Worm (Caenorhabditis elegans): Measurements from ENCODE around the gene C54D1.7.

Gene C54D1.7

ce11 chrX:7155879-7156278, at the start of gene C54D1.7:
Gene C54D1.7 (minus strand): TSS chrX:7156035.
- no peak for TF ChIP-seq pat-9 (tag; optimal IDR thresholded peaks at IDR 0.05)
- TF ChIP-seq sox-2 (GFP tag; IDR thresholded peaks at IDR 0.05), result no peak
- no peak for TF ChIP-seq hlh-13 (GFP tag; optimal IDR thresholded peaks at IDR 0.05)

DNA sequence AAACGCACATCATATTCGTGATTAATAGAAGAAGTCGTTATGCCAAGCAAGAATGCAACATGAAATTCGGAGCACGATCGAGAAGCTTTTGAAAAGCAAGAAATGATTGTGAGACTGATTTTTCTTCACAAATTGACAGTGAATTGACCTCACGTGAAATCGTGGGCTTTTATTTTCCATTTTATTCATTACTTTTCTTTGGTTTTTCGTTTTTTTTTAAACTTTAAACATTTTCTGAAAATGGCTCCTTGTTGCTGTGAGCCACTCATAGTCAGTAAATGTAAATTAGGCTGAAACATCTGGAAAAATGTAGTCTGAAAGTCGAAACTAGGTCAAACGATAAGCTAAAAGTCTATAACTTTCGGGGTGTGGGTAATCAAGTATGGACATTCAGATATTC, 49.4 kb upstream of the C54D1.7 start, which contains the start of gene C55B6.5:
C55B6.5 (minus strand) TSS at position 101 of the 400 bp plus-strand sequence.
- TF ChIP-seq C38D4.7 (GFP tag; optimal IDR thresholded peaks at IDR 0.05), result no peak
- no peak for TF ChIP-seq unc-55 (GFP tag; optimal IDR thresholded peaks at IDR 0.05)
- TF ChIP-seq fkh-10 (GFP tag; optimal IDR thresholded peaks at IDR 0.05), result no peak
- TF ChIP-seq ahr-1 (tag; optimal IDR thresholded peaks at IDR 0.05), result no peak
- TF ChIP-seq ceh-9 (tag; optimal IDR thresholded peaks at IDR 0.05), result no peak
- no peak for TF ChIP-seq ceh-34 (tag; optimal IDR thresholded peaks at IDR 0.05)
- TF ChIP-seq fkh-6 (tag; optimal IDR thresholded peaks at IDR 0.05), result no peak
- no peak for TF ChIP-seq pros-1 (tag; optimal IDR thresholded peaks at IDR 0.05)
- no peak for TF ChIP-seq madf-2 (tag; optimal IDR thresholded peaks at IDR 0.05)
- no peak for TF ChIP-seq sdc-2 (tag; optimal IDR thresholded peaks at IDR 0.05)
- TF ChIP-seq sox-4 (tag; optimal IDR thresholded peaks at IDR 0.05), result no peak
- no peak for TF ChIP-seq hlh-8 (tag; optimal IDR thresholded peaks at IDR 0.05)
- TF ChIP-seq ceh-6 (GFP tag; optimal IDR thresholded peaks at IDR 0.05), result no peak

DNA sequence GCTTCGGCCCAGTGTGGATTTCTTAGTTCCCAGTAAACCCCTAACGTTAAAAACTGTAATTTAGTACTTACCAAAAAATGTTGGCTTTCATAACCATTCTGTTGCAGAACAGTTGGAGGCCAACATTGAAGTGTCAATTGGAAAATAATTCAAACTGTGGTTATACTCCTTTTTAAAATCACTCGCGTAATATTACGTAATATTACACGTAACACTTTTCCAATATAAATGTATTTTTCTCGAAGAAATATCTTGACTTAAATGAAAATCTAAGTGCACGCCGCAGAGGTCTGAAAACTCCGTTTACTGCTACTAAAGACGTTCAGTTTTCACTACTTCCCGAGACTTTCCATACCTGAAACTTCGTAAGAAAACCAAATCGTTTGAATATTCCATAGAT, 48.3 kb upstream of the C54D1.7 start:
- TF ChIP-seq elt-2 (tag; optimal IDR thresholded peaks at IDR 0.05), result no peak
- TF ChIP-seq ceh-19 (GFP tag; optimal IDR thresholded peaks at IDR 0.05), result no peak
- no peak for TF ChIP-seq pqm-1 (tag; optimal IDR thresholded peaks at IDR 0.05)
- no peak for TF ChIP-seq tbx-7 (tag; optimal IDR thresholded peaks at IDR 0.05)
- TF ChIP-seq sox-4 (tag; optimal IDR thresholded peaks at IDR 0.05), result no peak
- TF ChIP-seq C38D4.7 (GFP tag; optimal IDR thresholded peaks at IDR 0.05), result no peak
- no peak for TF ChIP-seq ceh-24 (tag; optimal IDR thresholded peaks at IDR 0.05)
- no peak for TF ChIP-seq ceh-34 (tag; optimal IDR thresholded peaks at IDR 0.05)
- TF ChIP-seq unc-55 (GFP tag; optimal IDR thresholded peaks at IDR 0.05), result no peak
- no peak for TF ChIP-seq nhr-11 (tag; optimal IDR thresholded peaks at IDR 0.05)

DNA sequence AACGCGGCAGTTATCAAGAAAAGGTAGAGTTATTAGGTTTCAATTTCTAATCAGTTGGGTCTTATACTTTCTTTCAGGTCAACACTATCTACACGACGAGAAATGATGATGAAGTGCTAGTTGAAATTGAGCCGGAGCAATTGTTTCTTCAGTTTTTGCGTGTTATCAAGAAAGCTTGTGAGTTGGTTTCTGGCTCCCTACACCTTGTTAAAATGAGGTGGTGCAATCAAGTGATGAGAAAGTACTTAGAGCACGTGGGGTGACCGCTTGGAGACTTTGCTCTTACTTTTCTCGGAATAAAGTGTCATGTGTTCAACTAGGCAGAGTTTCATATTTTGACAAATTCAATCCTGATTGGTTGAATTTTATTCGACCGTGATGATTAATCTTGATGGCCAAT, 44.6 kb upstream of the C54D1.7 start:
- TF ChIP-seq gmeb-2 (tag; optimal IDR thresholded peaks at IDR 0.05) (no peak), ceh-19 (GFP tag; optimal IDR thresholded peaks at IDR 0.05) (no peak)

DNA sequence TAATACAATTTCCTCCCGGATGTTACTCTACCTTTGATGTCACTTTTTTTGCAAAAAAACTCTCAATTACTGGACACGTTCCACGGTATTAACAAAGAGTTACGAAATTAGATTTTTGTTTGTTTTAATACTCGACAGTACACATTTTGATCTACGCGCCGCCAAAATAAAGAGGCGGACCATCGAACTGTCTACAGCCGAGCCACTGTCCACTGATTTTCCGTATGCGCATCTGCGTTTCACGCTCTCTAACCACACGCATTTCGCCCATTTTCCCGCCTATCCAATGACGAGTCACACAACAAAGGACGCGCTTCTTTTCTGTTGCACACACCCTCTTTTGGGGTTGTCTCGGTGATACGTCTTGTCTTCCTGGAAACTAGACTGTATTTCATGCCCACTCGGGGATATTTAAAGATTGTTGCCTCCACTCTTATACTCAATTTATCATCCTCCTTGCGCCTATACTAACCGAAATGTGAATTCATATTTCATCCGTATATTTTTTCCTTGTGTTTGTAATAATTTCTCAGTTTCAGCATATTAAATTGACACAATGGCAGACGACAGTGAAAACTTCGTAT, 44.1 kb upstream of the C54D1.7 start, which contains the start of gene C55B6.1:
C55B6.1 (plus strand) TSS at position 534 of the 584 bp plus-strand sequence.
- no peak for TF ChIP-seq K02D7.2 (tag; optimal IDR thresholded peaks at IDR 0.05)
- TF ChIP-seq ets-4 (tag; optimal IDR thresholded peaks at IDR 0.05), result no peak

ce11 chrX:7193894-7194614, 38.2 kb upstream of the C54D1.7 start, which contains the start of gene dnj-7:
Gene dnj-7 (plus strand): TSS chrX:7194564.
- TF ChIP-seq unc-86 (tag; optimal IDR thresholded peaks at IDR 0.05) (no peak), ceh-24 (tag; optimal IDR thresholded peaks at IDR 0.05) (no peak), dmd-4 (tag; optimal IDR thresholded peaks at IDR 0.05; ENCODE audit: borderline replicate concordance) (no peak), unc-42 (tag; optimal IDR thresholded peaks at IDR 0.05) (peak; percentile 27), ceh-45 (GFP tag; IDR thresholded peaks at IDR 0.05) (no peak), hlh-13 (GFP tag; optimal IDR thresholded peaks at IDR 0.05) (no peak), ceh-31 (tag; optimal IDR thresholded peaks at IDR 0.05) (peak; percentile 8), pqm-1 (tag; optimal IDR thresholded peaks at IDR 0.05) (no peak), hlh-8 (tag; optimal IDR thresholded peaks at IDR 0.05) (no peak), pag-3 (tag; optimal IDR thresholded peaks at IDR 0.05; ENCODE audit: borderline replicate concordance) (no peak), eyg-1 (tag; optimal IDR thresholded peaks at IDR 0.05) (no peak), sox-4 (tag; optimal IDR thresholded peaks at IDR 0.05) (no peak), tbx-2 (tag; optimal IDR thresholded peaks at IDR 0.05) (peak; percentile 50), nfya-1 (tag; optimal IDR thresholded peaks at IDR 0.05) (no peak), ttx-3 (tag; optimal IDR thresholded peaks at IDR 0.05) (no peak), unc-55 (GFP tag; optimal IDR thresholded peaks at IDR 0.05) (no peak), lim-6 (tag; optimal IDR thresholded peaks at IDR 0.05) (no peak), hlh-15 (tag; optimal IDR thresholded peaks at IDR 0.05) (no peak), pha-4 (tag; optimal IDR thresholded peaks at IDR 0.05) (no peak), elt-4 (tag; optimal IDR thresholded peaks at IDR 0.05) (no peak), che-1 (tag; optimal IDR thresholded peaks at IDR 0.05) (no peak), npax-4 (tag; optimal IDR thresholded peaks at IDR 0.05) (no peak)
